Fruit fly (Drosophila melanogaster) whole organism, adult: Measurements from ENCODE around the gene CG11151.

Experiments
- CG11617 ChIP-seq: fragments of 200-800 bp; sonication (Bioruptor generic); optimal IDR thresholded peaks from 2 replicates; lab custom pipeline; 2017; ENCODE audit warnings: mild to moderate bottlenecking, missing biosample characterization, missing genetic modification reagents, missing genetic modification characterization
- CG12768 ChIP-seq: fragments of 200-800 bp; sonication (Bioruptor generic); optimal IDR thresholded peaks from 2 replicates; lab custom pipeline; 2017; ENCODE audit warnings: missing biosample characterization, missing genetic modification characterization, mild to moderate bottlenecking, moderate library complexity, missing genetic modification reagents
- CG14711 ChIP-seq: fragments of 200-800 bp; sonication (Bioruptor generic); optimal IDR thresholded peaks from 2 replicates; lab custom pipeline; 2018; ENCODE audit warnings: missing biosample characterization, mild to moderate bottlenecking, missing genetic modification characterization, moderate library complexity
- CG1620 ChIP-seq: fragments of 200-800 bp; sonication (Bioruptor generic); optimal IDR thresholded peaks from 2 replicates; lab custom pipeline; 2016; ENCODE audit warnings: missing biosample characterization, missing genetic modification characterization
- CG33017 ChIP-seq: fragments of 200-800 bp; sonication (Bioruptor generic); optimal IDR thresholded peaks from 2 replicates; lab custom pipeline; 2018; ENCODE audit warnings: missing biosample characterization, mild to moderate bottlenecking, missing genetic modification characterization, moderate library complexity
- CG5204 ChIP-seq: fragments of 200-800 bp; sonication (Bioruptor generic); optimal IDR thresholded peaks from 2 replicates; lab custom pipeline; 2016; ENCODE audit warnings: missing biosample characterization, missing genetic modification characterization
- CG7045 ChIP-seq: fragments of 200-800 bp; sonication (Bioruptor generic); optimal IDR thresholded peaks from 2 replicates; lab custom pipeline; 2017; ENCODE audit warnings: missing biosample characterization, mild to moderate bottlenecking, missing genetic modification characterization
- CG7101 ChIP-seq: fragments of 200-800 bp; sonication (Bioruptor generic); optimal IDR thresholded peaks from 2 replicates; lab custom pipeline; 2018; ENCODE audit warnings: missing biosample characterization, mild to moderate bottlenecking, missing genetic modification characterization, moderate library complexity
- Clk ChIP-seq: fragments of 200-800 bp; sonication (Bioruptor generic); optimal IDR thresholded peaks from 2 replicates; lab custom pipeline; 2017; ENCODE audit warnings: missing biosample characterization, missing genetic modification characterization
- Crg-1 ChIP-seq: fragments of 200-800 bp; sonication (Bioruptor generic); optimal IDR thresholded peaks from 2 replicates; lab custom pipeline; 2016; ENCODE audit warnings: missing biosample characterization, missing genetic modification characterization
- Hr96 ChIP-seq: fragments of 200-800 bp; sonication (Bioruptor generic); optimal IDR thresholded peaks from 2 replicates; lab custom pipeline; 2016; ENCODE audit warnings: missing biosample characterization, missing genetic modification characterization
- Mnt ChIP-seq: fragments of 200-800 bp; sonication (Bioruptor generic); optimal IDR thresholded peaks from 2 replicates; lab custom pipeline; 2016; ENCODE audit warnings: missing biosample characterization, mild to moderate bottlenecking, missing genetic modification characterization
- bab1 ChIP-seq: fragments of 200-800 bp; sonication (Bioruptor generic); optimal IDR thresholded peaks from 3 replicates; lab custom pipeline; 2019; ENCODE audit warnings: missing biosample characterization, mild to moderate bottlenecking, missing genetic modification characterization, moderate library complexity
- cic ChIP-seq: fragments of 200-800 bp; sonication (Bioruptor generic); optimal IDR thresholded peaks from 2 replicates; lab custom pipeline; 2017; ENCODE audit warnings: missing biosample characterization, mild to moderate bottlenecking, missing genetic modification characterization, moderate library complexity
- cnc ChIP-seq, 2 experiments: fragments of >200 bp; optimal IDR thresholded peaks; 2 replicates each; lab custom pipeline; 2017
- kay ChIP-seq: fragments of 200-800 bp; sonication (Bioruptor generic); peaks from one replicate; lab custom pipeline; 2016; ENCODE audit warnings: missing biosample characterization, missing genetic modification characterization, borderline replicate concordance
- ovo ChIP-seq: fragments of 200-800 bp; sonication (Bioruptor generic); optimal IDR thresholded peaks from 2 replicates; lab custom pipeline; 2016; ENCODE audit warnings: missing biosample characterization, missing genetic modification characterization
- pad ChIP-seq: fragments of 200-800 bp; sonication (Bioruptor generic); optimal IDR thresholded peaks from 3 replicates; lab custom pipeline; 2017; ENCODE audit warnings: missing biosample characterization, missing genetic modification characterization, mild to moderate bottlenecking, moderate library complexity, missing genetic modification reagents
- tj ChIP-seq: fragments of 200-800 bp; sonication (Bioruptor generic); optimal IDR thresholded peaks from 3 replicates; lab custom pipeline; 2017; ENCODE audit warnings: missing biosample characterization, mild to moderate bottlenecking, missing genetic modification characterization, moderate library complexity
- toe ChIP-seq: fragments of 200-800 bp; sonication (Bioruptor generic); optimal IDR thresholded peaks from 2 replicates; lab custom pipeline; 2016; ENCODE audit warnings: missing biosample characterization, missing genetic modification characterization

The CG11151 gene

dm6 chrX:13749873-13750241 lies 10.3 kb downstream of the CG11151 start:
- TF ChIP-seq CG5204 (GFP tag; lab: Kevin White, UChicago): no peak
- no peak for TF ChIP-seq Clk
- TF ChIP-seq CG7101 (tag; lab: Kevin White, UChicago): no peak
- TF ChIP-seq CG12768 (GFP tag; lab: Kevin White, UChicago): no peak
- no peak for TF ChIP-seq CG33017 (tag; lab: Kevin White, UChicago)
- TF ChIP-seq Crg-1 (GFP tag; lab: Kevin White, UChicago): no peak
- TF ChIP-seq ovo (GFP tag; lab: Kevin White, UChicago): no peak
- TF ChIP-seq CG7045 (GFP tag; lab: Kevin White, UChicago): no peak
- no peak for TF ChIP-seq tj (GFP tag; lab: Kevin White, UChicago)
- TF ChIP-seq cic (GFP tag; lab: Kevin White, UChicago): peak; percentile 81
- TF ChIP-seq kay (GFP tag; lab: Kevin White, UChicago): peak; percentile 78
- no peak for TF ChIP-seq bab1 (GFP tag; lab: Kevin White, UChicago)
- TF ChIP-seq toe (GFP tag; lab: Kevin White, UChicago): no peak
- TF ChIP-seq pad (GFP tag; lab: Kevin White, UChicago): no peak

- TF ChIP-seq ovo (GFP tag; lab: Kevin White, UChicago) (peak; percentile 93), kay (GFP tag; lab: Kevin White, UChicago) (no peak), CG7101 (tag; lab: Kevin White, UChicago) (no peak), Hr96 (GFP tag; lab: Kevin White, UChicago) (no peak), cic (GFP tag; lab: Kevin White, UChicago) (no peak), pad (GFP tag; lab: Kevin White, UChicago) (peak; percentile 98), cnc (optimal IDR thresholded peaks at IDR 0.05; lab: Kevin White, UChicago) (no peak), toe (GFP tag; lab: Kevin White, UChicago) (no peak), CG33017 (tag; lab: Kevin White, UChicago) (no peak), CG7045 (GFP tag; lab: Kevin White, UChicago) (no peak), tj (GFP tag; lab: Kevin White, UChicago) (no peak), Crg-1 (GFP tag; lab: Kevin White, UChicago) (no peak), CG5204 (GFP tag; lab: Kevin White, UChicago) (no peak)
Observed at dm6 chrX:13752543-13753046, 13.1 kb downstream of the CG11151 start.

- no peak for TF ChIP-seq pad (GFP tag; lab: Kevin White, UChicago)
- no peak for TF ChIP-seq CG7101 (tag; lab: Kevin White, UChicago)
- TF ChIP-seq CG1620 (GFP tag; lab: Kevin White, UChicago): no peak
- TF ChIP-seq kay (GFP tag; lab: Kevin White, UChicago): no peak
- no peak for TF ChIP-seq Clk
- no peak for TF ChIP-seq CG33017 (tag; lab: Kevin White, UChicago)
- TF ChIP-seq tj (GFP tag; lab: Kevin White, UChicago): peak; percentile 96
- no peak for TF ChIP-seq bab1 (GFP tag; lab: Kevin White, UChicago)
Observed at dm6 chrX:13753101-13753758, 13.7 kb downstream of the CG11151 start.

dm6 chrX:13753775-13754174 lies 14.2 kb downstream of the CG11151 start:
- peak; percentile 84 for TF ChIP-seq kay (GFP tag; lab: Kevin White, UChicago)
- TF ChIP-seq bab1 (GFP tag; lab: Kevin White, UChicago): no peak

- TF ChIP-seq CG11617 (GFP tag; lab: Kevin White, UChicago) (no peak), tj (GFP tag; lab: Kevin White, UChicago) (peak; percentile 91), CG1620 (GFP tag; lab: Kevin White, UChicago) (peak; percentile 7), cic (GFP tag; lab: Kevin White, UChicago) (no peak), cnc (optimal IDR thresholded peaks at IDR 0.05; lab: Kevin White, UChicago) (no peak)
Observed at dm6 chrX:13754476-13754875, 14.9 kb downstream of the CG11151 start.

- TF ChIP-seq pad (GFP tag; lab: Kevin White, UChicago): peak; percentile 100
- TF ChIP-seq CG7101 (tag; lab: Kevin White, UChicago): peak; percentile 15
- peak; percentile 38 for TF ChIP-seq CG1620 (GFP tag; lab: Kevin White, UChicago)
- no peak for TF ChIP-seq kay (GFP tag; lab: Kevin White, UChicago)
- TF ChIP-seq CG5204 (GFP tag; lab: Kevin White, UChicago): no peak
- peak; percentile 69 for TF ChIP-seq bab1 (GFP tag; lab: Kevin White, UChicago)
- TF ChIP-seq Mnt (GFP tag; lab: Kevin White, UChicago): peak; percentile 70
- peak; percentile 38 for TF ChIP-seq CG11617 (GFP tag; lab: Kevin White, UChicago)
- TF ChIP-seq CG12768 (GFP tag; lab: Kevin White, UChicago): no peak
Observed at dm6 chrX:13755152-13755557, 15.6 kb downstream of the CG11151 start, which contains the start of gene Pdcd4. Gene Pdcd4, minus strand, starts transcription at chrX:13755406.

- TF ChIP-seq CG5204 (GFP tag; lab: Kevin White, UChicago) (no peak), Mnt (GFP tag; lab: Kevin White, UChicago) (peak; percentile 99), Crg-1 (GFP tag; lab: Kevin White, UChicago) (no peak), kay (GFP tag; lab: Kevin White, UChicago) (no peak), CG14711 (tag; lab: Kevin White, UChicago) (peak; percentile 95), CG7101 (tag; lab: Kevin White, UChicago) (peak; percentile 73), CG11617 (GFP tag; lab: Kevin White, UChicago) (peak; percentile 58), CG33017 (tag; lab: Kevin White, UChicago) (no peak), CG12768 (GFP tag; lab: Kevin White, UChicago) (no peak), toe (GFP tag; lab: Kevin White, UChicago) (no peak), Clk (no peak), ovo (GFP tag; lab: Kevin White, UChicago) (peak; percentile 25), bab1 (GFP tag; lab: Kevin White, UChicago) (peak; percentile 49), cic (GFP tag; lab: Kevin White, UChicago) (no peak), Hr96 (GFP tag; lab: Kevin White, UChicago) (no peak), cnc (optimal IDR thresholded peaks at IDR 0.05; lab: Kevin White, UChicago) (no peak), CG7045 (GFP tag; lab: Kevin White, UChicago) (no peak), CG1620 (GFP tag; lab: Kevin White, UChicago) (peak; percentile 9), pad (GFP tag; lab: Kevin White, UChicago) (peak; percentile 67), tj (GFP tag; lab: Kevin White, UChicago) (peak; percentile 36)
Observed at dm6 chrX:13756776-13757312, 17.3 kb downstream of the CG11151 start, which contains the start of the genes CG32625 and Rtc1. Gene CG32625, minus strand, starts transcription at chrX:13756826. Gene Rtc1, plus strand, starts transcription at chrX:13757179.
